Fruit fly (Drosophila melanogaster): ENCODE measurements around the gene SmydA-8.

The SmydA-8 gene

dm6 chrX:2166129-2166528 lies 47.5 kb downstream of the SmydA-8 start (continued):
- TF ChIP-seq CG7357 (GFP tag; IDR thresholded peaks at IDR 0.05) = no peak
- TF ChIP-seq H2.0 (GFP tag; IDR thresholded peaks at IDR 0.05) = peak; percentile 49
- TF ChIP-seq CG2202 (tag; optimal IDR thresholded peaks at IDR 0.05) = no peak
- TF ChIP-seq ro (GFP tag; IDR thresholded peaks at IDR 0.05) = no peak
- TF ChIP-seq Six4 (GFP tag; optimal IDR thresholded peaks at IDR 0.05) = peak; percentile 13
- TF ChIP-seq CG4820 (GFP tag; optimal IDR thresholded peaks at IDR 0.05) = peak; percentile 44
- no peak for TF ChIP-seq Hey (tag; optimal IDR thresholded peaks at IDR 0.05)
- no peak for TF ChIP-seq Ravus (GFP tag; IDR thresholded peaks at IDR 0.05)
- no peak for TF ChIP-seq Side (GFP tag; optimal IDR thresholded peaks at IDR 0.05)
- no peak for TF ChIP-seq Stat92E (GFP tag; optimal IDR thresholded peaks at IDR 0.05)
- TF ChIP-seq CG13287 (GFP tag; IDR thresholded peaks at IDR 0.05; ENCODE audit: partially characterized antibody) = no peak
- no peak for TF ChIP-seq CG10959 (GFP tag; IDR thresholded peaks at IDR 0.05)
- no peak for TF ChIP-seq Elba2 (GFP tag; optimal IDR thresholded peaks at IDR 0.05)
- TF ChIP-seq tio (GFP tag; optimal IDR thresholded peaks at IDR 0.05) = no peak
- TF ChIP-seq sc (optimal IDR thresholded peaks at IDR 0.05) = no peak
- TF ChIP-seq sc (GFP tag; optimal IDR thresholded peaks at IDR 0.05) = peak; percentile 21
- no peak for TF ChIP-seq trh (GFP tag; optimal IDR thresholded peaks at IDR 0.05)
- TF ChIP-seq cad (GFP tag; optimal IDR thresholded peaks at IDR 0.05) = no peak
- peak; percentile 53 for TF ChIP-seq Xbp1 (GFP tag; optimal IDR thresholded peaks at IDR 0.05)
- no peak for TF ChIP-seq zf30C (GFP tag; optimal IDR thresholded peaks at IDR 0.05)
- TF ChIP-seq CG6813 (GFP tag; optimal IDR thresholded peaks at IDR 0.05) = no peak
- no peak for TF ChIP-seq CG8281 (tag; optimal IDR thresholded peaks at IDR 0.05)
- no peak; the same call in 1 of the 2 replicates for TF ChIP-seq CG43689 (GFP tag; IDR thresholded peaks at IDR 0.05)
- TF ChIP-seq Fer1 (GFP tag; optimal IDR thresholded peaks at IDR 0.05) = no peak
- no peak for TF ChIP-seq CG2116 (GFP tag; optimal IDR thresholded peaks at IDR 0.05)
- no peak for TF ChIP-seq Jarid2 (GFP tag; optimal IDR thresholded peaks at IDR 0.05)
- TF ChIP-seq CG4424 (GFP tag; optimal IDR thresholded peaks at IDR 0.05) = peak; percentile 47
- TF ChIP-seq CG6791 (GFP tag; IDR thresholded peaks at IDR 0.05; ENCODE audit: partially characterized antibody) = no peak
- peak; percentile 80 for TF ChIP-seq sisA (GFP tag; IDR thresholded peaks at IDR 0.05)
- no peak for TF ChIP-seq bbx (GFP tag; IDR thresholded peaks at IDR 0.05; ENCODE audit: partially characterized antibody)
- no peak for TF ChIP-seq CG14965 (GFP tag; optimal IDR thresholded peaks at IDR 0.05; ENCODE audit: borderline replicate concordance)
- no peak for TF ChIP-seq CG6272 (GFP tag; IDR thresholded peaks at IDR 0.05)
- no peak for TF ChIP-seq cg (GFP tag; optimal IDR thresholded peaks at IDR 0.05)
- no peak for TF ChIP-seq CG4328 (GFP tag; optimal IDR thresholded peaks at IDR 0.05)
- no peak for TF ChIP-seq CG18476 (GFP tag; optimal IDR thresholded peaks at IDR 0.05)
- TF ChIP-seq CG17912 (GFP tag; optimal IDR thresholded peaks at IDR 0.05) = no peak
- TF ChIP-seq CG32767 (GFP tag; IDR thresholded peaks at IDR 0.05) = peak; percentile 12; the same call in 1 of the 2 replicates
- no peak for TF ChIP-seq sqz (GFP tag; optimal IDR thresholded peaks at IDR 0.05)
- TF ChIP-seq GATAe (GFP tag; conservative IDR thresholded peaks at IDR 0.05) = no peak
- TF ChIP-seq kni (GFP tag; optimal IDR thresholded peaks at IDR 0.05) = no peak
- peak; percentile 35 for TF ChIP-seq CG6254 (GFP tag; optimal IDR thresholded peaks at IDR 0.05)
- no peak for TF ChIP-seq tll (GFP tag; optimal IDR thresholded peaks at IDR 0.05)
- peak; percentile 13 for TF ChIP-seq Hsf (GFP tag; optimal IDR thresholded peaks at IDR 0.05)
- peak; percentile 46; the same call in 1 of the 2 replicates for TF ChIP-seq E2f1 (GFP tag; IDR thresholded peaks at IDR 0.05)
- TF ChIP-seq Atf6 (GFP tag; IDR thresholded peaks at IDR 0.05) = no peak
- no peak for TF ChIP-seq jumu (GFP tag; optimal IDR thresholded peaks at IDR 0.05)
- TF ChIP-seq mld (GFP tag; IDR thresholded peaks at IDR 0.05; ENCODE audit: partially characterized antibody) = no peak
- 0 out of 3 replicates have a peak, but pooled peaks have one; percentile 10 for TF ChIP-seq Aef1 (GFP tag; IDR thresholded peaks at IDR 0.05)
- no peak for TF ChIP-seq CG9797 (GFP tag; optimal IDR thresholded peaks at IDR 0.05)
- no peak for TF ChIP-seq mam (GFP tag; optimal IDR thresholded peaks at IDR 0.05)
- TF ChIP-seq mirr (GFP tag; optimal IDR thresholded peaks at IDR 0.05) = no peak
